Worm (Caenorhabditis elegans) whole organism, mixed stage, embryonic: ENCODE data around the gene cdc-42.

Experiments
- nhr-12 ChIP-seq: fragments of 150-350 bp; optimal IDR thresholded peaks from 2 replicates; lab custom pipeline; 2014; ENCODE audit warnings: missing biosample characterization, missing genetic modification characterization
- nhr-2 ChIP-seq: fragments of 150-350 bp; optimal IDR thresholded peaks from 2 replicates; lab custom pipeline; 2014; ENCODE audit warnings: missing biosample characterization, missing genetic modification characterization
- snpc-4 ChIP-seq: fragments of 150-350 bp; optimal IDR thresholded peaks from 2 replicates; lab custom pipeline; 2014; ENCODE audit warnings: missing biosample characterization, missing genetic modification characterization
- unc-62 ChIP-seq: fragments of 150-350 bp; optimal IDR thresholded peaks from 2 replicates; lab custom pipeline; 2014; ENCODE audit warnings: missing biosample characterization, missing genetic modification reagents, missing genetic modification characterization
- ztf-11 ChIP-seq: fragments of 150-350 bp; optimal IDR thresholded peaks from 2 replicates; lab custom pipeline; 2014; ENCODE audit warnings: missing biosample characterization, missing genetic modification characterization

DNA sequence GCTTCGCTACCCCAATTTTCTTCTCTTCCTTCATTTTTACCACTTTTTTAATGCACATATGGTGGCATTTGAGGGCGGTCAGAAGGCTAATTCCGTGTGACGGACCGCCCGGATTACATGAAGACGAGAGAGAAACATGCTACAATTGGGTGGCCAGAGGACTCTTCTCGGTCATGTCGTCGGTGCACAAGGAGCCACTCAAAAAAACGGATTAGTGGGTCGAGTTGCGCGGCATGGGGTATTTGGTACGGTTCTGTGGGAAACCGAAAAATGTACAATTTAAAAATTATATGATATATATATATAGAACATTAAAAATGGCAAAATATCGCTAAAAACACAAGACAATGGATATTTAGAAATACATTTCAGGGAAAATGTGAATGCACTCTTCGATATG, 45.4 kb upstream of the cdc-42 start:
- TF ChIP-seq ztf-11 (no peak), snpc-4 (no peak), unc-62 (GFP tag; lab: Kevin White, UChicago) (no peak), nhr-12 (no peak), nhr-2 (peak; percentile 87)
